Fruit fly (Drosophila melanogaster) whole organism, embryonic: ENCODE measurements around the gene Caf1-55.
A peak's percentile ranks its signal among the peaks of the same experiment; 100 is the strongest.

Source experiments
- Ada2b ChIP-seq: fragments of 200-800 bp; sonication (Bioruptor generic); IDR thresholded peaks from 2 replicates; pipeline ENCODE4 v1.3.6; 2022; ENCODE audit warnings: missing biosample characterization, missing genetic modification characterization
- Atf6 ChIP-seq: fragments of 200-800 bp; sonication (Bioruptor generic); IDR thresholded peaks from 2 replicates; pipeline ENCODE4 v1.3.6; 2022; ENCODE audit warnings: missing biosample characterization, missing genetic modification characterization
- BEAF-32 ChIP-seq: fragments of 200-800 bp; sonication (Bioruptor generic); optimal IDR thresholded peaks from 3 replicates; lab custom pipeline; 2017; ENCODE audit warnings: missing biosample characterization, missing genetic modification characterization, mild to moderate bottlenecking, moderate library complexity, missing genetic modification reagents
- CG10321 ChIP-seq: fragments of 200-800 bp; sonication (Bioruptor generic); IDR thresholded peaks from 2 replicates; pipeline ENCODE4 v1.3.6; 2022; ENCODE audit warnings: missing biosample characterization, missing genetic modification characterization
- CG13424 ChIP-seq: fragments of 200-800 bp; sonication (Bioruptor generic); optimal IDR thresholded peaks from 2 replicates; lab custom pipeline; 2019; ENCODE audit warnings: missing biosample characterization, mild to moderate bottlenecking, missing genetic modification characterization, moderate library complexity
- CG17186 ChIP-seq: fragments of 200-800 bp; sonication (Bioruptor generic); optimal IDR thresholded peaks from 3 replicates; lab custom pipeline; 2017; ENCODE audit warnings: missing biosample characterization, missing genetic modification reagents, missing genetic modification characterization
- CG18262 ChIP-seq: fragments of 200-800 bp; optimal IDR thresholded peaks from 3 replicates; lab custom pipeline; 2019; ENCODE audit warnings: missing biosample characterization, mild to moderate bottlenecking, missing genetic modification characterization, moderate library complexity
- CG31224 ChIP-seq: fragments of 200-800 bp; sonication (Bioruptor generic); IDR thresholded peaks from 2 replicates; pipeline ENCODE4 v1.3.6; 2022; ENCODE audit warnings: missing biosample characterization, missing genetic modification characterization
- CG31441 ChIP-seq: fragments of 200-800 bp; sonication (Bioruptor generic); IDR thresholded peaks from 2 replicates; pipeline ENCODE4 v1.3.6; 2022; ENCODE audit warnings: missing biosample characterization, missing genetic modification characterization
- CG32772 ChIP-seq: fragments of 200-800 bp; sonication (Bioruptor generic); IDR thresholded peaks from 2 replicates; pipeline ENCODE4 v1.3.6; 2022; ENCODE audit warnings: missing biosample characterization, missing genetic modification characterization
- CG33213 ChIP-seq: fragments of 200-800 bp; sonication (Bioruptor generic); optimal IDR thresholded peaks from 3 replicates; lab custom pipeline; 2016; ENCODE audit warnings: missing biosample characterization, missing genetic modification characterization
- CG33557 ChIP-seq: fragments of 200-800 bp; sonication (Bioruptor generic); optimal IDR thresholded peaks from 2 replicates; lab custom pipeline; 2019; ENCODE audit warnings: missing biosample characterization, mild to moderate bottlenecking, missing genetic modification characterization, moderate library complexity
- CG4282 ChIP-seq: fragments of 200-800 bp; sonication (Bioruptor generic); optimal IDR thresholded peaks from 2 replicates; lab custom pipeline; 2016; ENCODE audit warnings: missing biosample characterization, missing genetic modification characterization
- CG4328 ChIP-seq: fragments of 200-800 bp; sonication (Bioruptor generic); optimal IDR thresholded peaks from 3 replicates; lab custom pipeline; 2017; ENCODE audit warnings: missing biosample characterization, missing genetic modification reagents, missing genetic modification characterization
- CG6791 ChIP-seq: fragments of 200-800 bp; sonication (Bioruptor generic); IDR thresholded peaks from 3 replicates; pipeline ENCODE4 v1.3.6; 2022; ENCODE audit warnings: missing biosample characterization, missing genetic modification characterization; ENCODE audit not compliant: partially characterized antibody
- CG8281 ChIP-seq: fragments of 200-800 bp; sonication (Bioruptor generic); optimal IDR thresholded peaks from 2 replicates; lab custom pipeline; 2018; ENCODE audit warnings: missing biosample characterization, mild to moderate bottlenecking, missing genetic modification characterization, moderate library complexity
- Drgx ChIP-seq: fragments of 200-800 bp; sonication (Bioruptor generic); IDR thresholded peaks from 2 replicates; pipeline ENCODE4 v1.3.6; 2022; ENCODE audit warnings: missing biosample characterization, missing genetic modification characterization
- Eip74EF ChIP-seq, 2 experiments: fragments of 200-800 bp in 1 of 2; fragments of >200 bp in 1 of 2; sonication (Bioruptor generic) in 1 of 2; optimal IDR thresholded peaks; 2 replicates each; lab custom pipeline; 2017 to 2019; ENCODE audit warnings: missing biosample characterization in 2 of 2, missing genetic modification characterization in 2 of 2, mild to moderate bottlenecking in 1 of 2, moderate library complexity in 1 of 2
- Elba2 ChIP-seq: fragments of 200-800 bp; sonication (Bioruptor generic); optimal IDR thresholded peaks from 3 replicates; lab custom pipeline; 2016; ENCODE audit warnings: missing biosample characterization, missing genetic modification characterization
- Fer2 ChIP-seq: fragments of 200-800 bp; sonication (Bioruptor generic); optimal IDR thresholded peaks from 2 replicates; lab custom pipeline; 2018; ENCODE audit warnings: missing biosample characterization, mild to moderate bottlenecking, missing genetic modification characterization, moderate library complexity
- HLH54F ChIP-seq: fragments of 200-800 bp; sonication (Bioruptor generic); optimal IDR thresholded peaks from 3 replicates; lab custom pipeline; 2016; ENCODE audit warnings: missing biosample characterization, missing genetic modification characterization
- Hr3 ChIP-seq: fragments of 200-800 bp; sonication (Bioruptor generic); optimal IDR thresholded peaks from 3 replicates; lab custom pipeline; 2016; ENCODE audit warnings: missing biosample characterization, missing genetic modification characterization
- Hsf ChIP-seq: fragments of 200-800 bp; sonication (Bioruptor generic); optimal IDR thresholded peaks from 3 replicates; lab custom pipeline; 2016; ENCODE audit warnings: missing biosample characterization, missing genetic modification characterization
- Rx ChIP-seq: fragments of 200-800 bp; sonication (Bioruptor generic); IDR thresholded peaks from 2 replicates; pipeline ENCODE4 v1.3.6; 2022; ENCODE audit warnings: missing biosample characterization, missing genetic modification characterization
- Six4 ChIP-seq: fragments of 200-800 bp; sonication (Bioruptor generic); optimal IDR thresholded peaks from 2 replicates; lab custom pipeline; 2016; ENCODE audit warnings: missing biosample characterization, missing genetic modification characterization
- Spps ChIP-seq: fragments of 200-800 bp; sonication (Bioruptor generic); optimal IDR thresholded peaks from 2 replicates; lab custom pipeline; 2018; ENCODE audit warnings: missing biosample characterization, mild to moderate bottlenecking, missing genetic modification characterization
- Taf1 ChIP-seq: fragments of 200-800 bp; sonication (Bioruptor generic); IDR thresholded peaks from 2 replicates; pipeline ENCODE4 v1.3.6; 2022; ENCODE audit warnings: missing biosample characterization, missing genetic modification characterization
- Xbp1 ChIP-seq: fragments of 200-800 bp; sonication (Bioruptor generic); optimal IDR thresholded peaks from 3 replicates; lab custom pipeline; 2016; ENCODE audit warnings: missing biosample characterization, mild to moderate bottlenecking, missing genetic modification characterization
- az2 ChIP-seq: fragments of 200-800 bp; sonication (Bioruptor generic); optimal IDR thresholded peaks from 3 replicates; lab custom pipeline; 2016; ENCODE audit warnings: missing biosample characterization, missing genetic modification characterization
- bab2 ChIP-seq: fragments of 200-800 bp; sonication (Bioruptor generic); optimal IDR thresholded peaks from 2 replicates; lab custom pipeline; 2016; ENCODE audit warnings: missing biosample characterization, missing genetic modification characterization
- bcd ChIP-seq: fragments of 200-800 bp; sonication (Bioruptor generic); optimal IDR thresholded peaks from 2 replicates; lab custom pipeline; 2017; ENCODE audit warnings: missing biosample characterization, mild to moderate bottlenecking, missing genetic modification characterization
- cad ChIP-seq: fragments of >200 bp; optimal IDR thresholded peaks from 2 replicates; lab custom pipeline; 2017; ENCODE audit warnings: missing biosample characterization, missing genetic modification characterization
- cato ChIP-seq: fragments of 200-800 bp; sonication (Bioruptor generic); optimal IDR thresholded peaks from 2 replicates; lab custom pipeline; 2016; ENCODE audit warnings: missing biosample characterization, missing genetic modification characterization, borderline replicate concordance
- croc ChIP-seq: fragments of 200-800 bp; sonication (Bioruptor generic); conservative IDR thresholded peaks from 3 replicates; pipeline ENCODE4 v1.3.6; 2022; ENCODE audit warnings: missing biosample characterization, missing genetic modification characterization
- cwo ChIP-seq: fragments of 200-800 bp; sonication (Bioruptor generic); optimal IDR thresholded peaks from 3 replicates; lab custom pipeline; 2017; ENCODE audit warnings: missing biosample characterization, missing genetic modification characterization, mild to moderate bottlenecking, moderate library complexity, missing genetic modification reagents
- danr ChIP-seq: fragments of 200-800 bp; sonication (Bioruptor generic); IDR thresholded peaks from 2 replicates; pipeline ENCODE4 v1.3.6; 2022; ENCODE audit warnings: missing biosample characterization, missing genetic modification characterization
- dati ChIP-seq: fragments of 200-800 bp; sonication (Bioruptor generic); IDR thresholded peaks from 2 replicates; pipeline ENCODE4 v1.3.6; 2022; ENCODE audit warnings: missing biosample characterization, missing genetic modification characterization
- eve ChIP-seq, 2 experiments: fragments of >200 bp; optimal IDR thresholded peaks; 2 replicates each; lab custom pipeline; 2017; ENCODE audit warnings: missing biosample characterization in 2 of 2, missing genetic modification characterization in 2 of 2
- gem ChIP-seq: fragments of 200-800 bp; sonication (Bioruptor generic); optimal IDR thresholded peaks from 2 replicates; lab custom pipeline; 2019; ENCODE audit warnings: missing biosample characterization, mild to moderate bottlenecking, missing genetic modification characterization, moderate library complexity
- insv ChIP-seq, 2 experiments: fragments of 200-800 bp; sonication (Bioruptor generic); optimal IDR thresholded peaks; 3 replicates each; lab custom pipeline; 2016 to 2018; ENCODE audit warnings: missing biosample characterization in 2 of 2, missing genetic modification characterization in 2 of 2
- lola ChIP-seq, 3 experiments: fragments of >200 bp in 2 of 3; fragments of 200-800 bp in 1 of 3; sonication (Bioruptor generic) in 1 of 3; optimal IDR thresholded peaks; 2 replicates each; lab custom pipeline; 2017 to 2019; ENCODE audit warnings: missing biosample characterization in 3 of 3, missing genetic modification characterization in 3 of 3, mild to moderate bottlenecking in 1 of 3, moderate library complexity in 1 of 3
- pb ChIP-seq: fragments of 200-800 bp; sonication (Bioruptor generic); optimal IDR thresholded peaks from 3 replicates; lab custom pipeline; 2016; ENCODE audit warnings: missing biosample characterization, missing genetic modification characterization
- pho ChIP-seq: fragments of 200-800 bp; sonication (Bioruptor generic); optimal IDR thresholded peaks from 2 replicates; lab custom pipeline; 2016; ENCODE audit warnings: missing biosample characterization, missing genetic modification characterization
- salm ChIP-seq: fragments of 200-800 bp; sonication (Bioruptor generic); optimal IDR thresholded peaks from 2 replicates; lab custom pipeline; 2018; ENCODE audit warnings: missing biosample characterization, mild to moderate bottlenecking, missing genetic modification characterization
- sr ChIP-seq: fragments of 200-800 bp; sonication (Bioruptor generic); IDR thresholded peaks from 3 replicates; pipeline ENCODE4 v1.3.6; 2022; ENCODE audit warnings: missing biosample characterization, missing genetic modification characterization
- unc-4 ChIP-seq: fragments of 200-800 bp; sonication (Bioruptor generic); IDR thresholded peaks from 2 replicates; pipeline ENCODE4 v1.3.6; 2022; ENCODE audit warnings: missing biosample characterization, missing genetic modification characterization; ENCODE audit not compliant: partially characterized antibody
- usp ChIP-seq: fragments of >200 bp; optimal IDR thresholded peaks from 2 replicates; lab custom pipeline; 2017; ENCODE audit warnings: missing biosample characterization, missing genetic modification characterization
- wdn ChIP-seq: fragments of 200-800 bp; sonication (Bioruptor generic); IDR thresholded peaks from 2 replicates; pipeline ENCODE4 v1.3.6; 2022; ENCODE audit warnings: missing biosample characterization, missing genetic modification characterization

Caf1-55 gene

dm6 chr3R:15196134-15197034, 29.0 kb upstream of the Caf1-55 start, which contains the start of the genes Kpc1 and CG42542:
Kpc1 (minus strand) TSS chr3R:15196210.
CG42542 (plus strand) TSS chr3R:15196598.
- no peak for TF ChIP-seq cad (GFP tag; lab: Kevin White, UChicago)
- peak; percentile 74 for TF ChIP-seq cato (GFP tag; lab: Kevin White, UChicago)
- peak; percentile 20 for TF ChIP-seq CG17186 (GFP tag; lab: Kevin White, UChicago)
- TF ChIP-seq bcd (GFP tag; lab: Kevin White, UChicago), result peak; percentile 69
- no peak for TF ChIP-seq Eip74EF (GFP tag; optimal IDR thresholded peaks at IDR 0.05; lab: Kevin White, UChicago)
- TF ChIP-seq HLH54F (GFP tag; lab: Kevin White, UChicago), result peak; percentile 83
- peak; percentile 58 for TF ChIP-seq cwo
- TF ChIP-seq CG31224 (GFP tag; lab: Robert Waterston, UW), result no peak; the same call in 1 of the 2 replicates
- peak; percentile 57 for TF ChIP-seq CG33557
- TF ChIP-seq BEAF-32 (GFP tag; lab: Kevin White, UChicago), result peak; percentile 95
- TF ChIP-seq danr (GFP tag; lab: Robert Waterston, UW), result peak; percentile 39; the same call in 1 of the 2 replicates
- TF ChIP-seq bab2 (GFP tag; lab: Kevin White, UChicago), result peak; percentile 38
- no peak for TF ChIP-seq Drgx
- TF ChIP-seq Atf6 (GFP tag; lab: Robert Waterston, UW), result peak; percentile 17; the same call in 1 of the 2 replicates
- TF ChIP-seq CG32772 (GFP tag; lab: Robert Waterston, UW), result peak; percentile 63
- TF ChIP-seq CG6791 (GFP tag; lab: Robert Waterston, UW), result peak; percentile 80
- no peak for TF ChIP-seq dati (GFP tag; lab: Robert Waterston, UW)
- TF ChIP-seq CG18262 (tag; lab: Kevin White, UChicago), result no peak
- peak; percentile 68 for TF ChIP-seq pho (GFP tag; lab: Kevin White, UChicago)
- peak; percentile 47; the same call in 1 of the 2 replicates for TF ChIP-seq Rx (GFP tag; lab: Robert Waterston, UW)
- peak; percentile 74 for TF ChIP-seq CG13424 (tag; lab: Kevin White, UChicago)
- TF ChIP-seq Fer2 (tag; lab: Kevin White, UChicago), result peak; percentile 12
- peak; percentile 33; the same call in 2 of the 3 replicates for TF ChIP-seq croc (GFP tag; lab: Robert Waterston, UW)
- TF ChIP-seq Xbp1 (GFP tag; lab: Kevin White, UChicago), result peak; percentile 79
- TF ChIP-seq lola (GFP tag; optimal IDR thresholded peaks at IDR 0.05; lab: Kevin White, UChicago), result peak in 1 of 3 experiments; percentile 81
- peak; percentile 86 for TF ChIP-seq CG10321
- TF ChIP-seq CG31441 (GFP tag; lab: Robert Waterston, UW), result peak; percentile 78
- no peak for TF ChIP-seq Elba2
- peak; percentile 92 for TF ChIP-seq unc-4 (GFP tag; lab: Robert Waterston, UW)
- no peak for TF ChIP-seq CG8281 (tag; lab: Kevin White, UChicago)
- no peak for TF ChIP-seq eve (GFP tag; optimal IDR thresholded peaks at IDR 0.05; lab: Kevin White, UChicago)
- peak; percentile 77 for TF ChIP-seq az2 (GFP tag; lab: Kevin White, UChicago)
- TF ChIP-seq Spps (tag; lab: Kevin White, UChicago), result no peak
- peak; percentile 82 for TF ChIP-seq CG4282 (GFP tag; lab: Kevin White, UChicago)
- TF ChIP-seq salm (tag; lab: Kevin White, UChicago), result no peak
- TF ChIP-seq Six4 (GFP tag; lab: Kevin White, UChicago), result peak; percentile 49
- peak; percentile 64 for TF ChIP-seq pb (GFP tag; lab: Kevin White, UChicago)
- no peak for TF ChIP-seq usp (GFP tag; lab: Kevin White, UChicago)
- TF ChIP-seq Hsf (GFP tag; lab: Kevin White, UChicago), result peak; percentile 87
- TF ChIP-seq sr (GFP tag; lab: Robert Waterston, UW), result peak; percentile 48; the same call in 1 of the 3 replicates
- TF ChIP-seq gem (tag; lab: Kevin White, UChicago), result no peak
- peak; percentile 56 for TF ChIP-seq wdn
- TF ChIP-seq Hr3 (GFP tag; lab: Kevin White, UChicago), result peak; percentile 74
- TF ChIP-seq insv (GFP tag; optimal IDR thresholded peaks at IDR 0.05; lab: Kevin White, UChicago), result peak in 1 of 2 experiments; percentile 29
- peak; percentile 35; the same call in 1 of the 2 replicates for TF ChIP-seq Ada2b (GFP tag; lab: Robert Waterston, UW)
- peak; percentile 50 for TF ChIP-seq CG4328 (GFP tag; lab: Kevin White, UChicago)
- TF ChIP-seq CG33213 (GFP tag; lab: Kevin White, UChicago), result peak; percentile 54
- TF ChIP-seq Taf1 (GFP tag; lab: Robert Waterston, UW), result 0 out of 2 replicates have a peak, but pooled peaks have one; percentile 24
